Worm (Caenorhabditis elegans) whole organism, late embryonic: Measurements from ENCODE around the gene szy-4.

ENCODE experiments used
- T23F11.4 ChIP-seq: fragments of 200-800 bp; sonication (Bioruptor generic); optimal IDR thresholded peaks from 2 replicates; lab custom pipeline; 2018; ENCODE audit warnings: mild to moderate bottlenecking, missing genetic modification characterization, missing compliant biosample characterization
- ama-1 ChIP-seq: fragments of 150-350 bp; optimal IDR thresholded peaks from 2 replicates; lab custom pipeline; 2014
- ceh-48 ChIP-seq: sonication (generic microtip); optimal IDR thresholded peaks from 2 replicates; lab custom pipeline; 2016; ENCODE audit warnings: missing genetic modification characterization, inconsistent platforms, missing compliant biosample characterization
- hlh-30 ChIP-seq: sonication (generic microtip); optimal IDR thresholded peaks from 2 replicates; lab custom pipeline; 2017; ENCODE audit warnings: antibody characterized with exemption, missing genetic modification characterization, missing compliant biosample characterization; ENCODE audit not compliant: insufficient read depth
- pha-2 ChIP-seq: sonication (generic microtip); optimal IDR thresholded peaks from 2 replicates; lab custom pipeline; 2017; ENCODE audit warnings: mild to moderate bottlenecking, missing genetic modification characterization, missing compliant biosample characterization
- pqm-1 ChIP-seq: sonication (generic microtip); optimal IDR thresholded peaks from 2 replicates; lab custom pipeline; 2016; ENCODE audit warnings: missing genetic modification characterization, missing compliant biosample characterization
- unc-86 ChIP-seq: sonication (generic microtip); optimal IDR thresholded peaks from 2 replicates; lab custom pipeline; 2016; ENCODE audit warnings: missing genetic modification characterization, missing compliant biosample characterization
- ztf-16 ChIP-seq: sonication (generic microtip); optimal IDR thresholded peaks from 2 replicates; lab custom pipeline; 2017; ENCODE audit warnings: missing genetic modification characterization, missing compliant biosample characterization

DNA sequence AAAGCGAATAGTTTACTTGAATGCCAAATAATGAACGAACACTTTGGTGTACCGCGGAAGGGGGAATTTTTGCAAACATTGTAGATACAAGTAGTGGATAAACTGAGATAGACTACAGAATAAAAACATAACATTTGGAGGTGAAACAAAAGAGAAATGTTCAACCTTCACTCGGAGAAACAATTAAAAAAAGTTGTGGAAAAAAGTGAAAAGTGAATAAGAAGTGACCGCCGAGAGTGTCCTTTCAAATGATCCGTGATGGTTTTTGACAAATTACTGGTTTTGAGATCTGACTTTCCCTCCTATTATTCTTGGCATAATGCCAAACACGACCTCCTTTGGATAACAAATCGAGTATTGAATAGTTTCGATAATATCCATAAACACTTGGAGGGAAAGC is 25.3 kb downstream of the szy-4 start:
- TF ChIP-seq pqm-1 (tag; lab: Kevin White, UChicago): no peak
- TF ChIP-seq T23F11.4: no peak
- TF ChIP-seq ztf-16 (tag; lab: Kevin White, UChicago): no peak
- TF ChIP-seq ama-1 (lab: Kevin White, UChicago): no peak
- no peak for TF ChIP-seq ceh-48 (tag; lab: Kevin White, UChicago)
- TF ChIP-seq pha-2 (tag; lab: Kevin White, UChicago): no peak
- TF ChIP-seq hlh-30: no peak
- no peak for TF ChIP-seq unc-86 (tag; lab: Kevin White, UChicago)
